Worm (Caenorhabditis elegans): Measurements from ENCODE around the gene srb-16.

DNA sequence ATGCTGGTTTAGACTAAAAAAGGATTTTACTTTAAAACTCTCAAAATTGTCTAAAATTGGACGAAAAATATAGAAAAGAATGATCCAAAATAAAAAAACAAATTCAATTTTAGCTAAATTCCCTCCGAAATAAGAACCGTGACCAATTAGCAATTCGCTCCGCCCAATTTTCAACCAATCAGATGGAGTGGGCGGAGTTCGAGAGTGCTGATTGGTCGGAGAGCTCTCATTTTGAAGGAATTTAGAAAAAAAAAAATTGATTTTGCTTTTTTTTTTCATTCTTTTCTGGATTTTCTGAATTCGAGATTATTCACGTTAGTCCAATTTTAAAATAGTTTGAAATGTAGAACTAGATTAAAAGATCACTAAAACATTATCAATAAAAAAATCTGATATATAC is 51.7 kb downstream of the srb-16 start:
- TF ChIP-seq tbp1 (GFP tag; optimal IDR thresholded peaks at IDR 0.05) (no peak), sdz-38 (tag; optimal IDR thresholded peaks at IDR 0.05) (no peak)
